Worm (Caenorhabditis elegans): ENCODE results near the gene C34C12.7.
A peak's percentile ranks its signal among the peaks of the same experiment; 100 is the strongest.

C34C12.7 gene

DNA sequence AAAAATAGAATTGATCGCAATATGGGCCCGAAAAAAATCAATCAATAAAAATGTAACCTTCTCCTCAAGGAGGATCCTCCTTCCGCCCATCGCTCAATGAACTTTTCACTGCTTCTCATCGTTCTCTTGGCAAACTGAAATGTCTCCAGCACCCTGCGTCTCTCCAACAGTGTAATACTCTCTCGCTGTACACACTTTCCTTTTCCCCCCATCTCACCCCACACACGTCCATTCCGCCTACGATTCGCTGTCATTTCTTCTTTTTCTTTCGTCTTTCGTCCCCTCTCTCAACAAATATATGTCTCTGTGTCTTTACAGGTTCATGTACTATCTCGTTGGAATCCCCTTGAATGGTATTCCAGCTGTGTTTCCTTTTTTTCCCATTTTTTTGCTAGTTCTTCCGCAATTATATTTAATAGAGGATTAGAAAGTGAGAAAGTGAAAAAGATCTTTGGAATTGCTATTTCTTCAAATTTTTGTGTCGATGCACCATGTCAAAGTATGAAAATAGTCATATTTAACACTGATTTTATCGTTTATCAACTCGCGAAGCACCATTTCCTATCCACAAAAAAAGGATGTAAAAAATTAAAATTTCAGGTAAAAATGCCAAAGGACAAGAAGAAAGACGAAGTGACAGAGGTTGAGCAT is 16.6 kb downstream of the C34C12.7 start, which contains the start of gene rsu-1 (continued):
- TF ChIP-seq gei-8 (GFP tag; optimal IDR thresholded peaks at IDR 0.05) (no peak), nhr-102 (tag; optimal IDR thresholded peaks at IDR 0.05) (no peak), Y75B8A.6 (GFP tag; IDR thresholded peaks at IDR 0.05) (no peak), zag-1 (tag; optimal IDR thresholded peaks at IDR 0.05) (no peak), fos-1 (tag; optimal IDR thresholded peaks at IDR 0.05) (no peak), ctbp-1 (GFP tag; IDR thresholded peaks at IDR 0.05) (no peak), dpl-1 (GFP tag; optimal IDR thresholded peaks at IDR 0.05) (peak; percentile 46), R02D3.7 (tag; optimal IDR thresholded peaks at IDR 0.05) (no peak), nhr-76 (tag; optimal IDR thresholded peaks at IDR 0.05) (no peak), set-16 (GFP tag; IDR thresholded peaks at IDR 0.05) (no peak), duxl-1 (tag; optimal IDR thresholded peaks at IDR 0.05; ENCODE audit: poor library complexity) (peak; percentile 26), Y5F2A.4 (GFP tag; optimal IDR thresholded peaks at IDR 0.05) (no peak), attf-4 (tag; optimal IDR thresholded peaks at IDR 0.05) (no peak), pha-4 (GFP tag; IDR thresholded peaks at IDR 0.05) (no peak), pha-4 (tag; optimal IDR thresholded peaks at IDR 0.05) (peak; percentile 41), F26F4.8 (GFP tag; conservative IDR thresholded peaks at IDR 0.05) (no peak), lin-1 (GFP tag; IDR thresholded peaks at IDR 0.05) (no peak), pqm-1 (tag; optimal IDR thresholded peaks at IDR 0.05) (no peak), ceh-28 (tag; optimal IDR thresholded peaks at IDR 0.05) (no peak), ztf-11 (tag; optimal IDR thresholded peaks at IDR 0.05) (no peak), sdz-12 (GFP tag; optimal IDR thresholded peaks at IDR 0.05) (no peak), F37D6.2 (tag; optimal IDR thresholded peaks at IDR 0.05) (no peak), lin-15B (tag; optimal IDR thresholded peaks at IDR 0.05) (no peak), madf-9 (GFP tag; conservative IDR thresholded peaks at IDR 0.05) (no peak), ceh-62 (tag; optimal IDR thresholded peaks at IDR 0.05) (no peak), ama-1 (optimal IDR thresholded peaks at IDR 0.05) (no peak), nhr-6 (tag; optimal IDR thresholded peaks at IDR 0.05) (peak; percentile 43), T26A8.4 (GFP tag; IDR thresholded peaks at IDR 0.05) (peak; percentile 47), nhr-77 (tag; optimal IDR thresholded peaks at IDR 0.05) (no peak), ZK337.2 (GFP tag; IDR thresholded peaks at IDR 0.05) (no peak), aly-2 (tag; optimal IDR thresholded peaks at IDR 0.05) (no peak), D1046.2 (GFP tag; IDR thresholded peaks at IDR 0.05) (no peak), dmd-6 (GFP tag; IDR thresholded peaks at IDR 0.05) (peak; percentile 63), daf-16 (GFP tag; optimal IDR thresholded peaks at IDR 0.05) (peak in 1 of 2 experiments; percentile 8), daf-16 (tag; optimal IDR thresholded peaks at IDR 0.05) (peak; percentile 49), lin-39 (tag; optimal IDR thresholded peaks at IDR 0.05) (no peak), lin-13 (GFP tag; optimal IDR thresholded peaks at IDR 0.05) (peak; percentile 8), F44E2.7 (GFP tag; IDR thresholded peaks at IDR 0.05) (no peak), hif-1 (tag; optimal IDR thresholded peaks at IDR 0.05) (peak in 1 of 2 experiments; percentile 3), lin-29 (GFP tag; IDR thresholded peaks at IDR 0.05) (no peak), lir-3 (tag; optimal IDR thresholded peaks at IDR 0.05) (no peak), spr-1 (tag; optimal IDR thresholded peaks at IDR 0.05) (peak; percentile 68), nhr-237 (tag; optimal IDR thresholded peaks at IDR 0.05) (no peak), nhr-111 (GFP tag; optimal IDR thresholded peaks at IDR 0.05) (no peak), mxl-3 (GFP tag; optimal IDR thresholded peaks at IDR 0.05) (peak; percentile 16), F10B5.3 (tag; optimal IDR thresholded peaks at IDR 0.05) (no peak), unc-39 (tag; optimal IDR thresholded peaks at IDR 0.05) (no peak), mep-1 (tag; optimal IDR thresholded peaks at IDR 0.05) (peak; percentile 77), hlh-30 (tag; optimal IDR thresholded peaks at IDR 0.05; ENCODE audit: insufficient read depth) (peak; percentile 10), skn-1 (tag; optimal IDR thresholded peaks at IDR 0.05) (no peak), arid-1 (GFP tag; conservative IDR thresholded peaks at IDR 0.05) (0 out of 2 replicates have a peak, but pooled peaks have one; percentile 35), ceh-82 (tag; optimal IDR thresholded peaks at IDR 0.05) (no peak), lim-7 (GFP tag; IDR thresholded peaks at IDR 0.05) (no peak)
